Fruit fly (Drosophila melanogaster) whole organism, embryonic: ENCODE measurements around the gene CG15418.

Source experiments
- B-H1 ChIP-seq: fragments of 200-800 bp; sonication (Bioruptor generic); IDR thresholded peaks from 3 replicates; pipeline ENCODE4 v1.3.6; 2022; ENCODE audit warnings: missing biosample characterization, missing genetic modification characterization
- C15 ChIP-seq: fragments of 200-800 bp; sonication (Bioruptor generic); IDR thresholded peaks from 3 replicates; pipeline ENCODE4 v1.3.6; 2022; ENCODE audit warnings: missing biosample characterization, missing genetic modification characterization
- CG11398 ChIP-seq: fragments of 200-800 bp; sonication (Bioruptor generic); optimal IDR thresholded peaks from 2 replicates; lab custom pipeline; 2016; ENCODE audit warnings: missing biosample characterization, missing genetic modification characterization
- CG11456 ChIP-seq: fragments of 200-800 bp; sonication (Bioruptor generic); IDR thresholded peaks from 3 replicates; pipeline ENCODE4 v1.3.6; 2022; ENCODE audit warnings: missing biosample characterization, missing genetic modification characterization
- CG14965 ChIP-seq: fragments of 200-800 bp; sonication (Bioruptor generic); optimal IDR thresholded peaks from 2 replicates; lab custom pipeline; 2016; ENCODE audit warnings: missing biosample characterization, missing genetic modification characterization, borderline replicate concordance
- CG1529 ChIP-seq: fragments of 200-800 bp; sonication (Bioruptor generic); optimal IDR thresholded peaks from 3 replicates; lab custom pipeline; 2018; ENCODE audit warnings: missing biosample characterization, missing genetic modification characterization
- CG15696 ChIP-seq: fragments of 200-800 bp; sonication (Bioruptor generic); optimal IDR thresholded peaks from 2 replicates; lab custom pipeline; 2019; ENCODE audit warnings: missing biosample characterization, mild to moderate bottlenecking, missing genetic modification characterization, moderate library complexity
- CG17186 ChIP-seq: fragments of 200-800 bp; sonication (Bioruptor generic); optimal IDR thresholded peaks from 3 replicates; lab custom pipeline; 2017; ENCODE audit warnings: missing biosample characterization, missing genetic modification reagents, missing genetic modification characterization
- CG17328 ChIP-seq: fragments of 200-800 bp; sonication (Bioruptor generic); IDR thresholded peaks from 2 replicates; pipeline ENCODE4 v1.3.6; 2022; ENCODE audit warnings: missing biosample characterization, missing genetic modification characterization
- CG17361 ChIP-seq: fragments of 200-800 bp; sonication (Bioruptor generic); IDR thresholded peaks from 3 replicates; pipeline ENCODE4 v1.3.6; 2022; ENCODE audit warnings: missing biosample characterization, missing genetic modification characterization
- CG17829 ChIP-seq: fragments of 200-800 bp; optimal IDR thresholded peaks from 2 replicates; lab custom pipeline; 2019; ENCODE audit warnings: missing biosample characterization, mild to moderate bottlenecking, missing genetic modification characterization, moderate library complexity
- CG18011 ChIP-seq: fragments of 200-800 bp; sonication (Bioruptor generic); optimal IDR thresholded peaks from 2 replicates; lab custom pipeline; 2017; ENCODE audit warnings: missing biosample characterization, missing genetic modification characterization, mild to moderate bottlenecking, moderate library complexity, missing genotype
- CG18599 ChIP-seq: fragments of 200-800 bp; sonication (Bioruptor generic); optimal IDR thresholded peaks from 3 replicates; lab custom pipeline; 2017; ENCODE audit warnings: missing biosample characterization, missing genetic modification characterization, mild to moderate bottlenecking, moderate library complexity, missing genetic modification reagents
- CG2120 ChIP-seq: fragments of 200-800 bp; sonication (Bioruptor generic); optimal IDR thresholded peaks from 3 replicates; lab custom pipeline; 2016; ENCODE audit warnings: missing biosample characterization, missing genetic modification characterization
- CG30403 ChIP-seq: fragments of 200-800 bp; sonication (Bioruptor generic); optimal IDR thresholded peaks from 3 replicates; lab custom pipeline; 2016; ENCODE audit warnings: missing biosample characterization, missing genetic modification characterization
- CG34376 ChIP-seq: fragments of 200-800 bp; sonication (Bioruptor generic); optimal IDR thresholded peaks from 2 replicates; lab custom pipeline; 2018; ENCODE audit warnings: missing biosample characterization, mild to moderate bottlenecking, missing genetic modification characterization
- CG6689 ChIP-seq: fragments of 200-800 bp; sonication (Bioruptor generic); IDR thresholded peaks from 2 replicates; pipeline ENCODE4 v1.3.6; 2022; ENCODE audit warnings: missing biosample characterization, missing genetic modification characterization
- CG6765 ChIP-seq: fragments of 200-800 bp; sonication (Bioruptor generic); optimal IDR thresholded peaks from 3 replicates; lab custom pipeline; 2017; ENCODE audit warnings: missing biosample characterization, mild to moderate bottlenecking, missing genetic modification characterization
- CG6791 ChIP-seq: fragments of 200-800 bp; sonication (Bioruptor generic); IDR thresholded peaks from 3 replicates; pipeline ENCODE4 v1.3.6; 2022; ENCODE audit warnings: missing biosample characterization, missing genetic modification characterization; ENCODE audit not compliant: partially characterized antibody
- CG8944 ChIP-seq: fragments of 200-800 bp; sonication (Bioruptor generic); optimal IDR thresholded peaks from 3 replicates; lab custom pipeline; 2016; ENCODE audit warnings: missing biosample characterization, missing genetic modification characterization
- CHES-1-like ChIP-seq: fragments of 200-800 bp; sonication (Bioruptor generic); optimal IDR thresholded peaks from 2 replicates; lab custom pipeline; 2016; ENCODE audit warnings: missing biosample characterization, missing genetic modification characterization
- Camta ChIP-seq: fragments of 200-800 bp; sonication (Bioruptor generic); optimal IDR thresholded peaks from 2 replicates; lab custom pipeline; 2016; ENCODE audit warnings: missing biosample characterization, missing genetic modification characterization
- Dad ChIP-seq: fragments of 200-800 bp; sonication (Bioruptor generic); optimal IDR thresholded peaks from 3 replicates; lab custom pipeline; 2016; ENCODE audit warnings: missing biosample characterization, missing genetic modification characterization
- GATAe ChIP-seq: fragments of 200-800 bp; sonication (Bioruptor generic); conservative IDR thresholded peaks from 2 replicates; pipeline ENCODE4 v1.3.6; 2022; ENCODE audit warnings: missing biosample characterization, missing genetic modification characterization
- H15 ChIP-seq: fragments of 200-800 bp; sonication (Bioruptor generic); IDR thresholded peaks from 3 replicates; pipeline ENCODE4 v1.3.6; 2022; ENCODE audit warnings: missing biosample characterization, missing genetic modification characterization
- HLH4C ChIP-seq: fragments of 200-800 bp; sonication (Bioruptor generic); IDR thresholded peaks from 3 replicates; pipeline ENCODE4 v1.3.6; 2022; ENCODE audit warnings: missing biosample characterization, missing genetic modification characterization; ENCODE audit not compliant: partially characterized antibody
- HLH54F ChIP-seq: fragments of 200-800 bp; sonication (Bioruptor generic); optimal IDR thresholded peaks from 3 replicates; lab custom pipeline; 2016; ENCODE audit warnings: missing biosample characterization, missing genetic modification characterization
- Hey ChIP-seq: fragments of 200-800 bp; sonication (Bioruptor generic); optimal IDR thresholded peaks from 3 replicates; lab custom pipeline; 2018; ENCODE audit warnings: missing biosample characterization, mild to moderate bottlenecking, missing genetic modification characterization
- Hr39 ChIP-seq: fragments of >200 bp; optimal IDR thresholded peaks from 2 replicates; lab custom pipeline; 2017
- Lhr ChIP-seq: fragments of 200-800 bp; sonication (Bioruptor generic); optimal IDR thresholded peaks from 3 replicates; lab custom pipeline; 2017; ENCODE audit warnings: mild to moderate bottlenecking, missing biosample characterization, missing genetic modification reagents, missing genetic modification characterization
- Meics ChIP-seq: fragments of 200-800 bp; sonication (Bioruptor generic); optimal IDR thresholded peaks from 2 replicates; lab custom pipeline; 2017; ENCODE audit warnings: missing biosample characterization, mild to moderate bottlenecking, missing genetic modification characterization
- Mrtf ChIP-seq: fragments of 200-800 bp; sonication (Bioruptor generic); IDR thresholded peaks from 3 replicates; pipeline ENCODE4 v1.3.6; 2022; ENCODE audit warnings: missing biosample characterization, missing genetic modification characterization
- Neu2 ChIP-seq: fragments of 200-800 bp; sonication (Bioruptor generic); optimal IDR thresholded peaks from 3 replicates; lab custom pipeline; 2016; ENCODE audit warnings: missing biosample characterization, missing genetic modification characterization, borderline replicate concordance
- Oli ChIP-seq: fragments of 200-800 bp; sonication (Bioruptor generic); optimal IDR thresholded peaks from 2 replicates; lab custom pipeline; 2018; ENCODE audit warnings: missing biosample characterization, mild to moderate bottlenecking, missing genetic modification characterization, moderate library complexity
- Sox100B ChIP-seq: fragments of 200-800 bp; sonication (Bioruptor generic); optimal IDR thresholded peaks from 3 replicates; lab custom pipeline; 2018; ENCODE audit warnings: missing biosample characterization, mild to moderate bottlenecking, missing genetic modification characterization
- Taf1 ChIP-seq: fragments of 200-800 bp; sonication (Bioruptor generic); IDR thresholded peaks from 2 replicates; pipeline ENCODE4 v1.3.6; 2022; ENCODE audit warnings: missing biosample characterization, missing genetic modification characterization
- YL-1 ChIP-seq: fragments of 200-800 bp; sonication (Bioruptor generic); optimal IDR thresholded peaks from 3 replicates; lab custom pipeline; 2017; ENCODE audit warnings: missing biosample characterization, mild to moderate bottlenecking, missing genetic modification characterization
- ato ChIP-seq: fragments of 200-800 bp; sonication (Bioruptor generic); IDR thresholded peaks from 2 replicates; pipeline ENCODE4 v1.3.6; 2022; ENCODE audit warnings: missing biosample characterization, missing genetic modification characterization; ENCODE audit not compliant: partially characterized antibody
- bigmax ChIP-seq: fragments of 200-800 bp; sonication (Bioruptor generic); optimal IDR thresholded peaks from 2 replicates; lab custom pipeline; 2018; ENCODE audit warnings: missing biosample characterization, mild to moderate bottlenecking, missing genetic modification characterization
- caup ChIP-seq: fragments of 200-800 bp; sonication (Bioruptor generic); optimal IDR thresholded peaks from 3 replicates; lab custom pipeline; 2017; ENCODE audit warnings: missing biosample characterization, mild to moderate bottlenecking, missing genetic modification characterization, moderate library complexity; ENCODE audit not compliant: severe bottlenecking
- ci ChIP-seq: fragments of 200-800 bp; sonication (Bioruptor generic); IDR thresholded peaks from 3 replicates; pipeline ENCODE4 v1.3.6; 2022; ENCODE audit warnings: missing biosample characterization, missing genetic modification characterization
- crc ChIP-seq: fragments of 200-800 bp; sonication (Bioruptor generic); optimal IDR thresholded peaks from 2 replicates; lab custom pipeline; 2016; ENCODE audit warnings: missing biosample characterization, missing genetic modification characterization
- fd96Cb ChIP-seq: fragments of 200-800 bp; sonication (Bioruptor generic); optimal IDR thresholded peaks from 2 replicates; lab custom pipeline; 2018; ENCODE audit warnings: missing biosample characterization, mild to moderate bottlenecking, missing genetic modification characterization, moderate library complexity
- fru ChIP-seq: fragments of >200 bp; optimal IDR thresholded peaks from 2 replicates; lab custom pipeline; 2017
- lilli ChIP-seq: fragments of 200-800 bp; sonication (Bioruptor generic); optimal IDR thresholded peaks from 3 replicates; lab custom pipeline; 2016; ENCODE audit warnings: missing biosample characterization, missing genetic modification characterization
- peb ChIP-seq: fragments of 200-800 bp; sonication (Bioruptor generic); IDR thresholded peaks from 2 replicates; pipeline ENCODE4 v1.3.6; 2022; ENCODE audit warnings: missing biosample characterization, missing genetic modification characterization
- ranshi ChIP-seq: fragments of 200-800 bp; sonication (Bioruptor generic); IDR thresholded peaks from 2 replicates; pipeline ENCODE4 v1.3.6; 2022; ENCODE audit warnings: missing biosample characterization, missing genetic modification characterization
- sima ChIP-seq: fragments of 200-800 bp; sonication (Bioruptor generic); optimal IDR thresholded peaks from 2 replicates; lab custom pipeline; 2016; ENCODE audit warnings: missing biosample characterization, missing genetic modification characterization
- sisA ChIP-seq: fragments of 200-800 bp; sonication (Bioruptor generic); IDR thresholded peaks from 2 replicates; pipeline ENCODE4 v1.3.6; 2022; ENCODE audit warnings: missing biosample characterization, missing genetic modification characterization
- toy ChIP-seq: fragments of 200-800 bp; sonication (Bioruptor generic); IDR thresholded peaks from 2 replicates; pipeline ENCODE4 v1.3.6; 2022; ENCODE audit warnings: missing biosample characterization, missing genetic modification characterization
- trem ChIP-seq: fragments of 200-800 bp; optimal IDR thresholded peaks from 3 replicates; lab custom pipeline; 2019; ENCODE audit warnings: missing biosample characterization, mild to moderate bottlenecking, missing genetic modification characterization, moderate library complexity
- wor ChIP-seq: fragments of 200-800 bp; sonication (Bioruptor generic); IDR thresholded peaks from 2 replicates; pipeline ENCODE4 v1.3.6; 2022; ENCODE audit warnings: missing biosample characterization, missing genetic modification characterization

Gene CG15418

dm6 chr2L:3628819-3629218, 7.3 kb upstream of the CG15418 start (continued):
- TF ChIP-seq sisA (GFP tag; lab: Robert Waterston, UW), result no peak
- peak; percentile 67 for TF ChIP-seq CG2120
- TF ChIP-seq CG8944 (GFP tag; lab: Kevin White, UChicago), result peak; percentile 74
- no peak for TF ChIP-seq Hr39 (lab: Kevin White, UChicago)
- TF ChIP-seq Mrtf, result peak; percentile 39; the same call in 1 of the 3 replicates
- TF ChIP-seq toy (GFP tag; lab: Robert Waterston, UW), result 0 out of 2 replicates have a peak, but pooled peaks have one; percentile 31
- TF ChIP-seq YL-1 (GFP tag; lab: Kevin White, UChicago), result peak; percentile 71
- TF ChIP-seq CG6765 (GFP tag; lab: Kevin White, UChicago), result peak; percentile 71
- peak; percentile 71; the same call in 1 of the 3 replicates for TF ChIP-seq CG11456
- TF ChIP-seq C15 (GFP tag; lab: Robert Waterston, UW), result peak; percentile 49; the same call in 1 of the 3 replicates
- peak; percentile 73 for TF ChIP-seq trem (tag; lab: Kevin White, UChicago)
- TF ChIP-seq Meics (GFP tag; lab: Kevin White, UChicago), result peak; percentile 79
- TF ChIP-seq Lhr (GFP tag; lab: Kevin White, UChicago), result peak; percentile 55
- peak; percentile 73 for TF ChIP-seq bigmax (GFP tag; lab: Kevin White, UChicago)
- no peak for TF ChIP-seq CG14965 (GFP tag; lab: Kevin White, UChicago)
- TF ChIP-seq CG34376 (GFP tag; lab: Kevin White, UChicago), result peak; percentile 95
- peak; percentile 86 for TF ChIP-seq Sox100B
- TF ChIP-seq HLH4C (GFP tag; lab: Robert Waterston, UW), result no peak
- peak; percentile 48 for TF ChIP-seq CG11398 (GFP tag; lab: Kevin White, UChicago)
- TF ChIP-seq CG17328 (GFP tag; lab: Robert Waterston, UW), result peak; percentile 63
- peak; percentile 76 for TF ChIP-seq crc
- TF ChIP-seq CG18599 (GFP tag; lab: Kevin White, UChicago), result peak; percentile 85
- TF ChIP-seq CHES-1-like (GFP tag; lab: Kevin White, UChicago), result peak; percentile 93
- TF ChIP-seq H15 (GFP tag; lab: Robert Waterston, UW), result no peak; the same call in 2 of the 3 replicates
- no peak for TF ChIP-seq wor (GFP tag; lab: Robert Waterston, UW)
- peak; percentile 74 for TF ChIP-seq CG17186 (GFP tag; lab: Kevin White, UChicago)
- TF ChIP-seq CG6689 (GFP tag; lab: Robert Waterston, UW), result peak; percentile 45
- TF ChIP-seq fd96Cb (tag; lab: Kevin White, UChicago), result peak; percentile 37
- peak; percentile 64; the same call in 1 of the 3 replicates for TF ChIP-seq CG17361
- peak; percentile 8 for TF ChIP-seq HLH54F (GFP tag; lab: Kevin White, UChicago)
- TF ChIP-seq CG18011 (GFP tag; lab: Kevin White, UChicago), result peak; percentile 70
- TF ChIP-seq CG1529 (GFP tag; lab: Kevin White, UChicago), result peak; percentile 87
- no peak; the same call in 2 of the 3 replicates for TF ChIP-seq B-H1 (GFP tag; lab: Robert Waterston, UW)
- TF ChIP-seq ranshi (GFP tag; lab: Robert Waterston, UW), result no peak
- no peak for TF ChIP-seq fru (lab: Kevin White, UChicago)
- peak; percentile 54 for TF ChIP-seq lilli (GFP tag; lab: Kevin White, UChicago)
- TF ChIP-seq sima (GFP tag; lab: Kevin White, UChicago), result no peak
- TF ChIP-seq ci, result peak; percentile 89
- TF ChIP-seq CG6791 (GFP tag; lab: Robert Waterston, UW), result no peak
- TF ChIP-seq Taf1 (GFP tag; lab: Robert Waterston, UW), result no peak
- TF ChIP-seq ato, result no peak
- peak; percentile 82 for TF ChIP-seq caup
- peak; percentile 59 for TF ChIP-seq peb (GFP tag; lab: Robert Waterston, UW)
- peak; percentile 11 for TF ChIP-seq Dad (GFP tag; lab: Kevin White, UChicago)
- peak; percentile 84 for TF ChIP-seq Hey (tag; lab: Kevin White, UChicago)
- TF ChIP-seq GATAe (GFP tag; lab: Robert Waterston, UW), result no peak
- peak; percentile 93 for TF ChIP-seq Camta (GFP tag; lab: Kevin White, UChicago)
- TF ChIP-seq CG30403, result peak; percentile 32
- no peak for TF ChIP-seq Oli
- TF ChIP-seq CG17829, result peak; percentile 69
- TF ChIP-seq Neu2, result no peak
- peak; percentile 98 for TF ChIP-seq CG15696 (tag; lab: Kevin White, UChicago)
